Worm (Caenorhabditis elegans) whole organism, L1 larva: ENCODE results near the gene fbxa-98.

Source experiments
- aha-1 ChIP-seq: fragments of 150-350 bp; optimal IDR thresholded peaks from 2 replicates; lab custom pipeline; 2014; ENCODE audit warnings: missing biosample characterization, missing genetic modification characterization
- ama-1 ChIP-seq: fragments of 150-350 bp; optimal IDR thresholded peaks from 2 replicates; lab custom pipeline; 2014
- egl-27 ChIP-seq, 2 experiments: fragments of 150-350 bp in 1 of 2; sonication (generic microtip); optimal IDR thresholded peaks; 3 replicates each; lab custom pipeline; 2017 to 2018; ENCODE audit warnings: missing biosample characterization in 2 of 2, missing genetic modification characterization in 2 of 2, missing genetic modification reagents in 2 of 2
- hpl-2 ChIP-seq: fragments of 150-350 bp; optimal IDR thresholded peaks from 2 replicates; lab custom pipeline; 2014; ENCODE audit warnings: missing biosample characterization, missing genetic modification reagents, missing genetic modification characterization
- jun-1 ChIP-seq: fragments of 150-350 bp; optimal IDR thresholded peaks from 2 replicates; lab custom pipeline; 2014; ENCODE audit warnings: missing biosample characterization, missing genetic modification reagents, missing genetic modification characterization
- nhr-12 ChIP-seq: sonication (generic microtip); optimal IDR thresholded peaks from 2 replicates; lab custom pipeline; 2017; ENCODE audit warnings: missing biosample characterization, missing genetic modification characterization
- nhr-71 ChIP-seq: sonication (generic microtip); optimal IDR thresholded peaks from 2 replicates; lab custom pipeline; 2016; ENCODE audit warnings: mild to moderate bottlenecking, missing genetic modification characterization, moderate library complexity, missing compliant biosample characterization
- pqm-1 ChIP-seq: sonication (generic microtip); optimal IDR thresholded peaks from 3 replicates; lab custom pipeline; 2017; ENCODE audit warnings: missing biosample characterization, missing genetic modification characterization
- snpc-4 ChIP-seq: fragments of 150-350 bp; optimal IDR thresholded peaks from 2 replicates; lab custom pipeline; 2014; ENCODE audit warnings: missing biosample characterization, missing genetic modification characterization
- snu-23 ChIP-seq: sonication (generic microtip); optimal IDR thresholded peaks from 2 replicates; lab custom pipeline; 2016; ENCODE audit warnings: missing genetic modification characterization, missing compliant biosample characterization
- sup-37 ChIP-seq: fragments of 200-800 bp; sonication (Bioruptor generic); optimal IDR thresholded peaks from 2 replicates; lab custom pipeline; 2018; ENCODE audit warnings: mild to moderate bottlenecking, missing genetic modification characterization, missing compliant biosample characterization
- unc-98 ChIP-seq: fragments of 200-800 bp; sonication (Bioruptor generic); IDR thresholded peaks from 2 replicates; pipeline ENCODE4 v1.3.6; 2022; ENCODE audit warnings: missing genetic modification characterization, missing compliant biosample characterization

DNA sequence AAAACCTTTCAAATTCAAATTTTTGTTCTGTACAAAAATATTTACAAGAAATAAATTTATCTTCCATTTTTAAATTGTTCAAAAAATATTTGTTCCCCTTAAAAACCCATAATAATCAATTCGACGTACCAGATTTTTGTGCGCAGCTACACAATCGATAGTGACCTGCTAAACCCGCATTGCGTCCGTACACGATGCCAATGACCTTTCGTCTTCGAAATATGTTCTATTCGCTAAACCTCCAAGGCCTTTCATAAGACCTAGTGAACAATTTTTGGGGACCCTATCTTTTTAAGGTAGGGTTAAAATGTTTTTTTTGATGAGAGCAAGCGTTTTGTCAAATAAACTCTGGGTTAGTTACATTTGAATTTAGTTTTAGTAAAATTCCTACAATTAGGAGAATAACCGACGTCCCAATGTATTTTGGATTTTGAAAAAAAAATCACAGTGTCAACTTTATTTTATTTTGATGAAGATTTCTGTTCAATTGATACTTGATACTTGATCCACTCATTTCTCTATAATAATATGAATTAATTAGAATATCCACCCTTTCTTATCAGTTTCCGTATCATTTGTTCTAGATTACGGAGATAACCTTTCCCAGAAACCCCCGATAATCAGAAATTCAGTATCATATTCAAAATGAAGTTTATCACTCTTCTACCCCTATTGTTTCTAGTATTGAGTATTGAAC, 31.1 kb upstream of the fbxa-98 start, which contains the start of gene Y45F10B.59:
- TF ChIP-seq sup-37 (GFP tag; lab: Kevin White, UChicago) (no peak), ama-1 (lab: Kevin White, UChicago) (no peak), aha-1 (no peak), unc-98 (GFP tag; lab: Robert Waterston, UW) (no peak), nhr-12 (tag; lab: Kevin White, UChicago) (no peak), nhr-71 (tag; lab: Kevin White, UChicago) (no peak), pqm-1 (tag; lab: Kevin White, UChicago) (no peak), jun-1 (tag; lab: Kevin White, UChicago) (no peak), snpc-4 (tag; lab: Kevin White, UChicago) (peak; percentile 86), hpl-2 (GFP tag; lab: Kevin White, UChicago) (no peak), snu-23 (GFP tag; lab: Kevin White, UChicago) (no peak), egl-27 (tag; optimal IDR thresholded peaks at IDR 0.05; lab: Kevin White, UChicago) (no peak)
